Worm (Caenorhabditis elegans) whole organism, midembryonic: Measurements from ENCODE around the gene twk-20.

ENCODE experiments used
- med-1 ChIP-seq: sonication (generic microtip); optimal IDR thresholded peaks from 2 replicates; lab custom pipeline; 2017; ENCODE audit warnings: missing genetic modification characterization, mild to moderate bottlenecking, missing compliant biosample characterization, antibody characterized with exemption, missing genetic modification reagents; ENCODE audit not compliant: insufficient read depth
- tab-1 ChIP-seq: fragments of 200-800 bp; sonication (Bioruptor generic); IDR thresholded peaks from 2 replicates; pipeline ENCODE4 v1.3.6; 2022; ENCODE audit warnings: missing genetic modification characterization, missing compliant biosample characterization
- ztf-23 ChIP-seq: fragments of 200-800 bp; sonication (Bioruptor generic); IDR thresholded peaks from 2 replicates; pipeline ENCODE4 v1.3.6; 2022; ENCODE audit warnings: missing genetic modification reagents, missing genetic modification characterization, missing compliant biosample characterization
- ztf-29 ChIP-seq: fragments of 200-800 bp; sonication (Bioruptor generic); IDR thresholded peaks from 2 replicates; pipeline ENCODE4 v1.3.6; 2022; ENCODE audit warnings: missing genetic modification reagents, missing genetic modification characterization, missing compliant biosample characterization

- TF ChIP-seq ztf-23 (GFP tag; lab: Robert Waterston, UW): no peak
- no peak for TF ChIP-seq ztf-29 (GFP tag; lab: Robert Waterston, UW)
- no peak for TF ChIP-seq med-1 (GFP tag; lab: Kevin White, UChicago)
- TF ChIP-seq tab-1 (GFP tag; lab: Robert Waterston, UW): no peak
Observed at ce11 chrX:13639577-13639976, at the start of gene twk-20.
